Fruit fly (Drosophila melanogaster): ENCODE data around the gene CG9114.

DNA sequence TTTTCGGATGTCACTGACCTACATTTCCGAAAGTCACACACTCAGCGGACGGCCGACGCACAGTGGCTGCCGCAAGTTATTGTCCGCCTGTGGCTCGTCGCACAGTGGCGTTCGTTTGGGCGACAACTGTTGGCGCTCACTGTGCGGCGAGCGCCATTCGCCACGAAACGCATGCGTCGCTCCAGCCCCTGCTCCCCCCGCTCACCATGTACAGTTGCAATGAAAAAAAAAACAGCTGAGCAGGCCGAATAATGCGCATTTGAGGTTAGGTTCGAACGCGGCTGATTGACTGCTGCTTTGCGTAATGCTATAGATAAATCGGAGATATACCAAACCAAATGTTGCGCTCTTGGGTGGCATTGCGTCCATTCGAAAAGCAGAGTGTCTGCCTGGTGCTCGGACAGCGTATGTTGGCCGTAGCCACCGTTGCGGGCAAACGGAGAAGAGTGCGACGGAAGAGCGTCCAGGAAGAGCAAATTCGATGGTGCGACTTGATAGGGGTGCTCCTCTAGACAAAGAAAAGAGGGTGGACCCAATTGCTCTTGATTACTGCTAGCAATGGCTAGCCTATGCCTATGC lies 9.6 kb downstream of the CG9114 start:
- TF ChIP-seq Pif1B (GFP tag; optimal IDR thresholded peaks at IDR 0.05) (peak; percentile 57), Pif1A (GFP tag; optimal IDR thresholded peaks at IDR 0.05) (peak; percentile 68), CG15710 (tag; optimal IDR thresholded peaks at IDR 0.05) (peak; percentile 37), rn (GFP tag; IDR thresholded peaks at IDR 0.05) (peak; percentile 74), D1 (tag; optimal IDR thresholded peaks at IDR 0.05) (no peak), CG4496 (GFP tag; IDR thresholded peaks at IDR 0.05) (peak; percentile 94)
